Worm (Caenorhabditis elegans): ENCODE measurements around the gene dim-1.

Gene dim-1

DNA sequence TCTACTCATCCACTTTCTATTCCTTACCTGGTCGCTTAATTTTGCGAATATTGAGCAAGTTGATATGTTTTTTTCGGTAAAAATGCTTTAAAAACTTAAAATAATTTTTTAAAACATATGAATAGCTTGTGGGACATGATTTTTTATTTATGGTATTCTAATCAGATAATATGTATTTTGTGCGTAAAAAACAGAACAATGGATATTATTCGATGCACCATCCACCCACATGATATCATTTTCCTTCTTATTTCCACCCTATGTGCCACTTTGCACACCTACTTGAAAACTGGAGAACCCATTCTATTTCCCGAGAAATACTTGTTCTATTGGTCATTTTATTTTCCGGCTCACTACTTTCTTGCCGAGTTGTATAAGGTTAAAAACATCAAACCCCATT lies 9.2 kb upstream of the dim-1 start, which contains the start of gene C18A11.2:
TSS of gene C18A11.2 (plus strand) at position 301 of the 400 bp plus-strand sequence.
- TF ChIP-seq ceh-43 (GFP tag; optimal IDR thresholded peaks at IDR 0.05) (no peak), flh-1 (GFP tag; optimal IDR thresholded peaks at IDR 0.05) (no peak), nhr-12 (tag; optimal IDR thresholded peaks at IDR 0.05) (no peak), cnd-1 (tag; optimal IDR thresholded peaks at IDR 0.05) (no peak)

DNA sequence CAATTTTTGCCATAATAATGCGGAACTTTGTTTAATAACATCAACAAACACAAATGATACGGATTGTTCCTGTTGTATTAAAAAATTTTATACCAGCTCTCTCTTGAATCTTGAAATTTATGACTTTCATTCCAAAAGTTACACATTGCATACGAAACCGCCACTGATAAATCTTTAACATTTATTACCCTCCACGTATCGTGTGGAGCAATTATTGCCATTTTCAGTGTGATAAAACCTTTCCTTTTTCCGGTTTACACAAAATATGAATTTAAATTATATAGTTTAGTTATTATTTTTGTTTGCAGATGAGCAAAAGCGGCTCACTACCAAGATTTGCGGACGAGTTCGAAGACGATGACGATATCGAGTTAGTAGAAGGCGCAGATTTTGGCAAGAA lies 2.8 kb upstream of the dim-1 start, which contains the start of gene C18A11.3:
TSS of gene C18A11.3 (plus strand) at position 301 of the 400 bp plus-strand sequence.
- TF ChIP-seq elt-3 (tag; optimal IDR thresholded peaks at IDR 0.05) (no peak), unc-62 (GFP tag; optimal IDR thresholded peaks at IDR 0.05) (no peak), ces-1 (GFP tag; optimal IDR thresholded peaks at IDR 0.05) (no peak), zip-8 (tag; optimal IDR thresholded peaks at IDR 0.05) (no peak), unc-120 (tag; optimal IDR thresholded peaks at IDR 0.05; ENCODE audit: poor library complexity, severe bottlenecking) (no peak), nhr-237 (tag; optimal IDR thresholded peaks at IDR 0.05) (no peak), ztf-11 (tag; optimal IDR thresholded peaks at IDR 0.05) (no peak)

DNA sequence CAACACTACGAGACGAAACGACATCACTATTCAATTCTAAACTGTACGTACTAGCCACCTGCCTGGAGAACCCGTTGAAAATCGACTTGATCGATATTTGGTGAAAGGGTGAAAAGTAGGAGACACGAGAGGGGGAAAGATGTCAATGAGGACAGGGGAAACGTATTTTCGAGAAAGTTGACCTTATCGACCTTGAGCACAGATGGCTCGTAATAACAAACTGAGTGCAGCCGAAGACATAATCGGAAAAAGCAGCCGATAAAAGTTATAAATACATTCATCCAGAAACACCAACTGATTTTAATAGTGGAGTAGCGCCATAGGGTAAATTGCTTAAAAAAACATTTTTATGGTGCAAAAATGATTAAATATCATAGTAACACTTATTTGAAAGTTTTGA lies 2.0 kb upstream of the dim-1 start:
- TF ChIP-seq ztf-11 (tag; optimal IDR thresholded peaks at IDR 0.05) (no peak), ham-2 (GFP tag; optimal IDR thresholded peaks at IDR 0.05) (peak; percentile 1), nhr-2 (tag; optimal IDR thresholded peaks at IDR 0.05) (peak; percentile 17)

DNA sequence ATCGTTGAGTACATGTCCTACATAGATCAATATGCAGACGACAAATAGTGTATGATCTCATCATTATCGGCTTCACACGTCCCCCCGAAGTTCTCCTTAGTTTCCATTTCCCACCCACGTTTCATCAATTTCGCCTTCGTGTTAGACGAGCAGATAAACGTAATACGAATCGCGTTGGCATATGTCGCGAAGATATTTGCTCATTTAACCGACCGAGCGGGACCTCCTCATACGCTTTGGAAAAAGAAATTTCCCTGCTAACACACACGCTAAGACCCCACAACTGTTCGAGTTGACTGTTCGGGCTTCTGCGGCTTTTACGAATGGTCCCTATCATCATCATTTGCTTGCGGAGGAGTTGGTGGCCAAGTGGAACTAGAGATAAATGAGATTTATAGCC lies 3.5 kb downstream of the dim-1 start:
- TF ChIP-seq zip-8 (tag; optimal IDR thresholded peaks at IDR 0.05) (no peak), unc-120 (tag; optimal IDR thresholded peaks at IDR 0.05; ENCODE audit: poor library complexity, severe bottlenecking) (peak; percentile 87), nhr-28 (tag; optimal IDR thresholded peaks at IDR 0.05) (no peak), sem-2 (GFP tag; optimal IDR thresholded peaks at IDR 0.05) (no peak), drap-1 (GFP tag; optimal IDR thresholded peaks at IDR 0.05) (no peak), elt-3 (tag; optimal IDR thresholded peaks at IDR 0.05) (no peak), unc-39 (tag; optimal IDR thresholded peaks at IDR 0.05) (no peak), flh-1 (GFP tag; optimal IDR thresholded peaks at IDR 0.05) (no peak), unc-62 (GFP tag; optimal IDR thresholded peaks at IDR 0.05) (peak; percentile 71), pha-4 (tag; optimal IDR thresholded peaks at IDR 0.05) (no peak), hlh-1 (tag; optimal IDR thresholded peaks at IDR 0.05) (peak; percentile 88), lin-13 (tag; optimal IDR thresholded peaks at IDR 0.05) (no peak)

DNA sequence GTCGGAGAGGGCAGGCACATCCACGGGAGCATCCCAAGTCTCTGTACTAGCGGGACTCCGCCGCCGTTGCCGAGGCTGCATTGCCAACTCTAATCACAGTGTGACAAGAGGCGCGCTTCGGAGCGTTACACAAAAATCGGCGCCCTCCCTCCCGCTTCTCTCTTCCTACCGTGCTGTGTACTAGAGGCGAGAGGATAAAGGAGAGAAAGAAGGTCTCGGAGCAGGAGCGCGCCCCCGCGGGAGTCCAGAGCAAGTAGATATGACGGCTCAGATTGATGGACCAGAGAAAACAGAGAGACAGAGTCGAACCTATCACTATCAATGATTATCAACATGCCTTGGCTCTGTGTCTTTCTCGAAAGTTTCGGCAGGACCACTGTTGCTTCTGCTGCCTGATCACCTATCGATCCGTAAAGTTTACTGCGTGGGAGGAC lies 5.0 kb downstream of the dim-1 start:
- TF ChIP-seq zip-8 (tag; optimal IDR thresholded peaks at IDR 0.05) (no peak), sptf-1 (tag; optimal IDR thresholded peaks at IDR 0.05) (peak; percentile 15), unc-120 (tag; optimal IDR thresholded peaks at IDR 0.05; ENCODE audit: poor library complexity, severe bottlenecking) (peak; percentile 87), unc-62 (GFP tag; optimal IDR thresholded peaks at IDR 0.05) (peak; percentile 96), mab-5 (tag; optimal IDR thresholded peaks at IDR 0.05) (peak; percentile 26), nhr-2 (tag; optimal IDR thresholded peaks at IDR 0.05) (no peak), hlh-1 (tag; optimal IDR thresholded peaks at IDR 0.05) (peak; percentile 80), nhr-237 (tag; optimal IDR thresholded peaks at IDR 0.05) (no peak)

DNA sequence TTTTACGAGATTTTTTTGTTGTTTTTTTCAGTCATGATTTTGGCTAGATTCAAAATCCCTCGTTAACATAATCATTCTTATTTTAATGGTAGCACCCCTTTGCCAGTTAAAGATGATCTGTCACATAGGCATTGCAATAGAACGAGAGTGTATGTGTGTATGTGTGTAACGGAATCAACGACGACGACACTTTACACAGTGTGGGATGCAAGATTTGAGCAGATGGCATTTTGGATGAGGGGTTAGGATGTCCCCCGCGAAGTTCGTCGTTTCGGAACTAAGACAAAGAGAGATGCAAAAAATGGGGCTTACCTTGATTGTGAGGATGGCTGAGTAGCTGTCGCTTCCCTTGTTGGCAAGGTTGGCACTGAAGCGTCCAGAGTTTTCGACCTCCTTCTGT lies 6.0 kb downstream of the dim-1 start:
- TF ChIP-seq hlh-1 (tag; optimal IDR thresholded peaks at IDR 0.05) (peak; percentile 82), mep-1 (tag; optimal IDR thresholded peaks at IDR 0.05) (no peak), snpc-4 (tag; optimal IDR thresholded peaks at IDR 0.05) (no peak), unc-62 (GFP tag; optimal IDR thresholded peaks at IDR 0.05) (peak; percentile 63), cnd-1 (tag; optimal IDR thresholded peaks at IDR 0.05) (peak; percentile 12), M03D4.4 (tag; optimal IDR thresholded peaks at IDR 0.05) (no peak), ceh-39 (tag; optimal IDR thresholded peaks at IDR 0.05) (no peak), unc-120 (tag; optimal IDR thresholded peaks at IDR 0.05; ENCODE audit: poor library complexity, severe bottlenecking) (peak; percentile 76)

DNA sequence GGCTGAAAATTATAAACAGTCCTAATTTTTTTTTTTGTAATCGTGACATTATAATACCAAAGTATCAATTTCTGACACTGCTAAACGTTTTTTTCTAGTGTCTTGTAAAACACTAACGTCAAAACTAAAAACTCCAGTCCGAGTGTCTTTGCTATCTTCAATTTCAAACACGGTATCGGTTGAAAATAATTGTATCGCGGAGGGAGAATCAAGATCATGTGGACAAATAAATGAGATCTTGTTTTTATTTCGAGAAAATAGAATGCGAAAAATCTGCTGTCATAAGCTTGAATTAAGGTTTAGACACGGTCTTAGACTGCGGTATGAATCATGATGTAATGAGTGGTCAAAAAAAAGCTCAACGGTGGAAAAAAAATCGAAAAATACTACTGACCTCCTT lies 9.4 kb downstream of the dim-1 start:
- TF ChIP-seq blmp-1 (tag; optimal IDR thresholded peaks at IDR 0.05) (no peak), ces-1 (GFP tag; optimal IDR thresholded peaks at IDR 0.05) (no peak), lin-13 (tag; optimal IDR thresholded peaks at IDR 0.05) (no peak), nhr-12 (tag; optimal IDR thresholded peaks at IDR 0.05) (no peak), lin-32 (GFP tag; optimal IDR thresholded peaks at IDR 0.05) (no peak), ztf-11 (tag; optimal IDR thresholded peaks at IDR 0.05) (no peak), unc-62 (GFP tag; optimal IDR thresholded peaks at IDR 0.05) (no peak), cnd-1 (tag; optimal IDR thresholded peaks at IDR 0.05) (no peak), M03D4.4 (tag; optimal IDR thresholded peaks at IDR 0.05) (no peak), sem-2 (GFP tag; optimal IDR thresholded peaks at IDR 0.05) (no peak), sptf-1 (tag; optimal IDR thresholded peaks at IDR 0.05) (no peak), elt-3 (tag; optimal IDR thresholded peaks at IDR 0.05) (no peak), unc-120 (tag; optimal IDR thresholded peaks at IDR 0.05; ENCODE audit: poor library complexity, severe bottlenecking) (no peak), mab-5 (tag; optimal IDR thresholded peaks at IDR 0.05) (no peak), bed-3 (GFP tag; optimal IDR thresholded peaks at IDR 0.05) (no peak), pha-4 (tag; optimal IDR thresholded peaks at IDR 0.05) (no peak), tbx-8 (GFP tag; optimal IDR thresholded peaks at IDR 0.05) (no peak), nhr-76 (tag; optimal IDR thresholded peaks at IDR 0.05) (no peak), lsy-2 (tag; optimal IDR thresholded peaks at IDR 0.05) (no peak)

All from whole organism, mixed stage, embryonic.